Worm (Caenorhabditis elegans) whole organism, early embryonic: ENCODE data around the gene ZK899.2.
A peak's percentile ranks its signal among the peaks of the same experiment; 100 is the strongest.

Source experiments
- B0310.2 ChIP-seq: sonication (generic microtip); optimal IDR thresholded peaks from 2 replicates; lab custom pipeline; 2016; ENCODE audit warnings: mild to moderate bottlenecking, missing genetic modification characterization, missing compliant biosample characterization
- F13C5.2 ChIP-seq: sonication (generic microtip); optimal IDR thresholded peaks from 2 replicates; lab custom pipeline; 2017; ENCODE audit warnings: mild to moderate bottlenecking, missing genetic modification characterization, inconsistent platforms, missing compliant biosample characterization
- aly-1 ChIP-seq: sonication (generic microtip); optimal IDR thresholded peaks from 2 replicates; lab custom pipeline; 2016; ENCODE audit warnings: missing genetic modification characterization, missing compliant biosample characterization
- ama-1 ChIP-seq: fragments of 150-350 bp; optimal IDR thresholded peaks from 2 replicates; lab custom pipeline; 2014
- ceh-13 ChIP-seq: fragments of 200-800 bp; sonication (Bioruptor generic); optimal IDR thresholded peaks from 2 replicates; lab custom pipeline; 2018; ENCODE audit warnings: mild to moderate bottlenecking, missing genetic modification characterization, missing compliant biosample characterization
- ceh-36 ChIP-seq: sonication (generic microtip); optimal IDR thresholded peaks from 2 replicates; lab custom pipeline; 2016; ENCODE audit warnings: missing genetic modification characterization, inconsistent platforms, missing compliant biosample characterization
- ets-7 ChIP-seq: sonication (generic microtip); optimal IDR thresholded peaks from 2 replicates; lab custom pipeline; 2016; ENCODE audit warnings: missing genotype, missing genetic modification characterization, missing compliant biosample characterization
- flt-1 ChIP-seq: fragments of 200-800 bp; sonication (Bioruptor generic); IDR thresholded peaks from 2 replicates; pipeline ENCODE4 v1.3.6; 2022; ENCODE audit warnings: missing genetic modification characterization, missing compliant biosample characterization
- hmbx-1 ChIP-seq: sonication (generic microtip); optimal IDR thresholded peaks from 2 replicates; lab custom pipeline; 2016; ENCODE audit warnings: mild to moderate bottlenecking, missing genetic modification characterization, missing compliant biosample characterization
- hmg-4 ChIP-seq: fragments of 200-800 bp; sonication (Bioruptor generic); optimal IDR thresholded peaks from 2 replicates; lab custom pipeline; 2018; ENCODE audit warnings: mild to moderate bottlenecking, missing genetic modification characterization, missing compliant biosample characterization
- hnd-1 ChIP-seq: sonication (generic microtip); optimal IDR thresholded peaks from 2 replicates; lab custom pipeline; 2016; ENCODE audit warnings: missing genetic modification characterization, missing compliant biosample characterization
- pes-1 ChIP-seq: fragments of 200-800 bp; sonication (Bioruptor generic); IDR thresholded peaks from 2 replicates; pipeline ENCODE4 v1.3.6; 2022; ENCODE audit warnings: missing genetic modification reagents, missing genetic modification characterization, missing compliant biosample characterization
- scrt-1 ChIP-seq: fragments of 200-800 bp; sonication (Bioruptor generic); IDR thresholded peaks from 2 replicates; pipeline ENCODE4 v1.3.6; 2022; ENCODE audit warnings: missing genetic modification characterization, missing compliant biosample characterization
- sea-1 ChIP-seq: fragments of 200-800 bp; sonication (Bioruptor generic); conservative IDR thresholded peaks from 2 replicates; pipeline ENCODE4 v1.3.6; 2022; ENCODE audit warnings: missing genetic modification characterization, missing compliant biosample characterization
- tbx-11 ChIP-seq: fragments of 200-800 bp; sonication (Bioruptor generic); IDR thresholded peaks from 2 replicates; pipeline ENCODE4 v1.3.6; 2022; ENCODE audit warnings: missing genetic modification characterization, missing compliant biosample characterization
- tbx-37 ChIP-seq: fragments of 200-800 bp; sonication (Bioruptor generic); conservative IDR thresholded peaks from 2 replicates; pipeline ENCODE4 v1.3.6; 2022; ENCODE audit warnings: missing genetic modification reagents, missing genetic modification characterization, missing compliant biosample characterization
- tra-4 ChIP-seq: sonication (generic microtip); optimal IDR thresholded peaks from 2 replicates; lab custom pipeline; 2017; ENCODE audit warnings: missing genetic modification characterization, missing compliant biosample characterization

ZK899.2 gene

DNA sequence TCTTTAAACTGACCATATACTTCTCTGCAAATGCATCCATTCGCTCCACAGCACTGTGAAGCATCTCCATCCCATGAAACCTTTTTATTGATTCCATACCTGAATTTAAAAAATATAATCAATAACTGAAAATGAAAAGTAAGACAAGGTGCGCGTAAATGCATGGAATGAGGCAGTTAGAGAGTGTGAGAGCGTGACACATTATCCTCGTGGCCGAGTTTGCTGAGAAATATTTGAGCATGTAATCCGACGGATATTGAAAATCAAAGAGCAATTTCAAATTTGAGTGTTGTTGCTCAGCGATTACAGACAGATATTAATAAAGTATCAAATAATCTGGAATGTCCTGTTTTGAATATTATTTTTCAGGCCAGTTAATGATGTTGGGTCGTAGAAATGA lies 2.5 kb downstream of the ZK899.2 start, which contains the start of gene ZK899.7:
Gene ZK899.7 (minus strand): TSS at position 101 of the 400 bp plus-strand sequence.
- no peak for TF ChIP-seq hmbx-1
- no peak for TF ChIP-seq ets-7 (tag; lab: Kevin White, UChicago)
- no peak for TF ChIP-seq ama-1 (lab: Kevin White, UChicago)
- TF ChIP-seq B0310.2 (tag; lab: Kevin White, UChicago): no peak

- TF ChIP-seq hnd-1 (tag; lab: Kevin White, UChicago) (no peak), flt-1 (GFP tag; lab: Robert Waterston, UW) (no peak), tbx-37 (GFP tag; lab: Robert Waterston, UW) (no peak), hmg-4 (GFP tag; lab: Kevin White, UChicago) (no peak), hmbx-1 (no peak), ceh-13 (GFP tag; lab: Kevin White, UChicago) (no peak), tra-4 (no peak), ets-7 (tag; lab: Kevin White, UChicago) (no peak), B0310.2 (tag; lab: Kevin White, UChicago) (no peak), sea-1 (no peak), scrt-1 (GFP tag; lab: Robert Waterston, UW) (no peak), pes-1 (no peak), tbx-11 (GFP tag; lab: Robert Waterston, UW) (no peak), ama-1 (lab: Kevin White, UChicago) (no peak)
These were observed 5.6 kb downstream of the ZK899.2 start, which contains the start of gene ZK899.1 for ce11 chrX:9446177-9446694. Gene ZK899.1 (plus strand): TSS chrX:9446644.

DNA sequence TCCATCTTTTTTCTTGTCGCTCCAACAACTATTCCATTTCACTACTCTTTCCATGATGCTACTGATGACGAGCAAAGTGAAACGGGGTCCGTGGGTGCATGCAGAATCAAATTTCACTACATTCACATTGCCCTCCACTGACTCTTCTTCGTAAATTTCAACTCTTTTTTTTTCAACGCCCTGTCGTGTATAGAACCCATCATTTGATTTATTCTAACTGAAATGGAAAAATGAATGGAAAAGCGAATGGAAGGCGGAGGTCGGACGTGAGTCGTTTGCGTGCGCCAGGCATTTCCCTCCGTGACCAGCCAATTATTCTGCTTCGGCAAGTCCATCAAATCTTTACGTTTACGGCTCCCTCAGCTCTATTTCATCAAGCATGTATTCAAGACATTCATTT lies 7.9 kb downstream of the ZK899.2 start:
- no peak for TF ChIP-seq ceh-36 (tag; lab: Kevin White, UChicago)
- TF ChIP-seq ets-7 (tag; lab: Kevin White, UChicago): no peak
- TF ChIP-seq ama-1 (lab: Kevin White, UChicago): no peak
- TF ChIP-seq sea-1: no peak
- no peak for TF ChIP-seq ceh-13 (GFP tag; lab: Kevin White, UChicago)
- TF ChIP-seq tbx-37 (GFP tag; lab: Robert Waterston, UW): no peak
- no peak for TF ChIP-seq hnd-1 (tag; lab: Kevin White, UChicago)
- TF ChIP-seq hmbx-1: no peak
- TF ChIP-seq B0310.2 (tag; lab: Kevin White, UChicago): no peak
- TF ChIP-seq pes-1: no peak
- TF ChIP-seq hmg-4 (GFP tag; lab: Kevin White, UChicago): no peak
- TF ChIP-seq flt-1 (GFP tag; lab: Robert Waterston, UW): no peak
- TF ChIP-seq scrt-1 (GFP tag; lab: Robert Waterston, UW): no peak
- no peak for TF ChIP-seq F13C5.2 (tag; lab: Kevin White, UChicago)
- TF ChIP-seq tbx-11 (GFP tag; lab: Robert Waterston, UW): no peak
- no peak for TF ChIP-seq tra-4
- no peak for TF ChIP-seq aly-1 (tag; lab: Kevin White, UChicago)

DNA sequence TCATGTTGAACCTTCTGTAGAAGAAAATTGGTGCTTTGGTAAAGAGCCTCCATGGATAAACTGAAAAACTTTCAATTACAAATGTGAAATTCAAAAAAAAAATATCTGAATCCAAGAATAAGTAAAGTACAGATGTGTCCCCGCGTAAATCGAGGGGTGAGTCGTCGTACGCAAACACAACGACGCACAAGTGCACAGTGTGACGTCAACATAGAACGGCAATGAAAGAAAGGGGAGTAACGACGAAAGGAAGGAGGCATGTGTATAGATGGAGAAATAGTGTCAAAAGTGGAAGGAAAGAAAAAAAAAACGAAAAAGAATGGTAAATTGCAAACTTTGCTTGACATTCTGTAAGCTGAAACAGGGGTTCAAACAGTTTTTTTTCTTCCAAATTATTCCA lies 10.3 kb downstream of the ZK899.2 start, which contains the start of gene memb-1:
Gene memb-1 (minus strand): TSS at position 60 of the 400 bp plus-strand sequence.
- TF ChIP-seq hmbx-1 (no peak), tbx-11 (GFP tag; lab: Robert Waterston, UW) (no peak), tra-4 (no peak)

DNA sequence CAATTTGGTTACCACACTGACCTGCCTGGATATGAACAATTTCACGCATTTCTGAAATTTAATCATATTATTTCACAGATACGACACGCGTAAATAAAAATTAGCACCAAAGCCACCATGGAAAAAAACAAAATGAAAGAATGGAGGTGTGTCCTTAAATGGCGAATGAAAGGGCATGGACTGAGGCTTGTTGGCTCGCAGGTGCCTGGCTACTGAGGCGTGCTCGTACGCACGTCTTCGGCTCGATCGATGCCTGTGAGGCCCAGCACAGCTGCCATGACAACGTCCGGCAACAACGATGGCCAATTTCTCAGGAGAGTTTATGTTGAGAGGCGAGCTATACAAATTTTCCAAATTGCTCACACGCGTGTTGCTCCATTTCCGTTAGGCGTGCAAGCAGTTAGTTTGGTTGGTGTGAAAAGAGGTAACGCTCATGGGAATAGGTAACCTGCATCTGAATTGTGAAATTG lies 14.9 kb downstream of the ZK899.2 start, which contains the start of gene tbb-4:
Gene tbb-4 (minus strand): TSS at position 51 of the 470 bp plus-strand sequence.
- TF ChIP-seq tbx-11 (GFP tag; lab: Robert Waterston, UW): no peak
- no peak for TF ChIP-seq pes-1
- TF ChIP-seq hmg-4 (GFP tag; lab: Kevin White, UChicago): no peak

DNA sequence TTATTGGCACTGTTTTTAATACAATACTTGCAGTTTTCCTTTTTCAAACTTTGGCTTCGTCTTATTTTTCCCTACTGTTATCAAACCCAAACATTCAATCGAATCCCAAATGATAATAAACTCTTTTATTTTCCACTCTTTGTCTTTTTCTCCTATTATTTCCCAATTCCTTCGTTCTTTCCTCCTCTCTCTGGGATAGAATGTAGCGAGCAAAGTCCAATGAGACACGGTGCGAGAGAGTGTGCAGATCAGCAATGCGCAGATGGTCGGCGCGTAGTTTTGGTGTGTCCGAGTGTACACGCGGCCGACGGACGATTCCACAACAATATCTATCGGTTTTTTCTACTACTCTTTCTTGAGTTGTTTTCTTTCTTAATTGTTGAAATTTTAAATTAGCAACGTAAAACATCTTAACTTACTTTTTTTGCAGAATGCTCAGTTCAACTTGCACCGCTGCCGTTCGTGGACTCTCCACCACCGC lies 20.8 kb downstream of the ZK899.2 start, which contains the start of gene B0272.3:
Gene B0272.3 (plus strand): TSS at position 431 of the 481 bp plus-strand sequence.
- TF ChIP-seq B0310.2 (tag; lab: Kevin White, UChicago): no peak
- no peak for TF ChIP-seq hmbx-1
- TF ChIP-seq tbx-11 (GFP tag; lab: Robert Waterston, UW): no peak
- peak; percentile 7 for TF ChIP-seq F13C5.2 (tag; lab: Kevin White, UChicago)
- no peak for TF ChIP-seq ceh-36 (tag; lab: Kevin White, UChicago)
- TF ChIP-seq hmg-4 (GFP tag; lab: Kevin White, UChicago): peak; percentile 28

DNA sequence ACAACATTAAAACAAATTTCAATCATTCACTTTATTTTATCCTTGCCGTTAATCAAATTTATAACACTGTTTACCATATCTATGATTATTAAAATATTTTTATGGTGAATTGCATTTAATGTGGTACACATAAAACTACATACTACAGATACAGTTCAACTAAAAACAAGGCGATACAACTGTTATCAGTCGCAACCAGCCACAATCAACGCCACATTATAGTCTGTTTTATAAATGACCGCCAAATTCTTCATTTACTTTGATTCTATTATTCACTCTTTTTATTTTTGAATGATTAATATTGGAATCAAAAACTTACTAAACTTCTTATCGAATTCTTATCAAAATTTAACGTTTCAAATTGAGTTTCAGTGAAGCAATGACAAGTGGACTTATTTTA lies 23.7 kb downstream of the ZK899.2 start, which contains the start of gene B0272.4:
Gene B0272.4 (plus strand): TSS at position 373 of the 400 bp plus-strand sequence.
- no peak for TF ChIP-seq hmg-4 (GFP tag; lab: Kevin White, UChicago)
- TF ChIP-seq hnd-1 (tag; lab: Kevin White, UChicago): no peak
- no peak for TF ChIP-seq F13C5.2 (tag; lab: Kevin White, UChicago)
- TF ChIP-seq tra-4: no peak
- no peak for TF ChIP-seq ceh-13 (GFP tag; lab: Kevin White, UChicago)
- no peak for TF ChIP-seq ceh-36 (tag; lab: Kevin White, UChicago)
- TF ChIP-seq scrt-1 (GFP tag; lab: Robert Waterston, UW): no peak
- no peak for TF ChIP-seq ets-7 (tag; lab: Kevin White, UChicago)
- no peak for TF ChIP-seq flt-1 (GFP tag; lab: Robert Waterston, UW)
- no peak for TF ChIP-seq B0310.2 (tag; lab: Kevin White, UChicago)
- TF ChIP-seq ama-1 (lab: Kevin White, UChicago): no peak
- no peak for TF ChIP-seq tbx-37 (GFP tag; lab: Robert Waterston, UW)
- TF ChIP-seq aly-1 (tag; lab: Kevin White, UChicago): no peak
- TF ChIP-seq tbx-11 (GFP tag; lab: Robert Waterston, UW): no peak
- no peak for TF ChIP-seq hmbx-1
- TF ChIP-seq sea-1: no peak
- no peak for TF ChIP-seq pes-1
